Fruit fly (Drosophila melanogaster) whole organism, embryonic: Measurements from ENCODE around the gene CG6961.

Experiments
- Atf3 ChIP-seq: fragments of 200-800 bp; sonication (Bioruptor generic); optimal IDR thresholded peaks from 3 replicates; lab custom pipeline; 2016; ENCODE audit warnings: missing biosample characterization, missing genetic modification characterization
- Awh ChIP-seq: fragments of 200-800 bp; sonication (Bioruptor generic); IDR thresholded peaks from 2 replicates; pipeline ENCODE4, ENCODE4 v1.3.6; 2022; ENCODE audit warnings: missing biosample characterization, missing genetic modification characterization
- CG10431 ChIP-seq: fragments of 200-800 bp; sonication (Bioruptor generic); optimal IDR thresholded peaks from 3 replicates; lab custom pipeline; 2018; ENCODE audit warnings: missing biosample characterization, mild to moderate bottlenecking, missing genetic modification characterization
- CG11247 ChIP-seq: fragments of 200-800 bp; sonication (Bioruptor generic); IDR thresholded peaks from 2 replicates; pipeline ENCODE4 v1.3.6; 2022; ENCODE audit warnings: missing biosample characterization, missing genetic modification characterization
- CG11398 ChIP-seq: fragments of 200-800 bp; sonication (Bioruptor generic); optimal IDR thresholded peaks from 2 replicates; lab custom pipeline; 2016; ENCODE audit warnings: missing biosample characterization, missing genetic modification characterization
- CG11696 ChIP-seq: fragments of 200-800 bp; sonication (Bioruptor generic); IDR thresholded peaks from 2 replicates; pipeline ENCODE4 v1.3.6; 2022; ENCODE audit warnings: missing biosample characterization, missing genetic modification characterization
- CG1233 ChIP-seq: fragments of 200-800 bp; sonication (Bioruptor generic); optimal IDR thresholded peaks from 4 replicates; lab custom pipeline; 2018; ENCODE audit warnings: missing biosample characterization, mild to moderate bottlenecking, missing genetic modification characterization
- CG15514 ChIP-seq: fragments of 200-800 bp; sonication (Bioruptor generic); optimal IDR thresholded peaks from 3 replicates; lab custom pipeline; 2017; ENCODE audit warnings: missing biosample characterization, missing genetic modification characterization, mild to moderate bottlenecking, moderate library complexity, missing genetic modification reagents
- CG16815 ChIP-seq: fragments of 200-800 bp; sonication (Bioruptor generic); optimal IDR thresholded peaks from 3 replicates; lab custom pipeline; 2017; ENCODE audit warnings: missing biosample characterization, mild to moderate bottlenecking, missing genetic modification characterization
- CG17186 ChIP-seq: fragments of 200-800 bp; sonication (Bioruptor generic); optimal IDR thresholded peaks from 3 replicates; lab custom pipeline; 2017; ENCODE audit warnings: missing biosample characterization, missing genetic modification reagents, missing genetic modification characterization
- CG17912 ChIP-seq: fragments of 200-800 bp; sonication (Bioruptor generic); optimal IDR thresholded peaks from 2 replicates; lab custom pipeline; 2018; ENCODE audit warnings: missing biosample characterization, mild to moderate bottlenecking, missing genetic modification characterization
- CG18262 ChIP-seq: fragments of 200-800 bp; optimal IDR thresholded peaks from 3 replicates; lab custom pipeline; 2019; ENCODE audit warnings: missing biosample characterization, mild to moderate bottlenecking, missing genetic modification characterization, moderate library complexity
- CG18476 ChIP-seq: fragments of 200-800 bp; sonication (Bioruptor generic); optimal IDR thresholded peaks from 2 replicates; lab custom pipeline; 2016; ENCODE audit warnings: missing biosample characterization, mild to moderate bottlenecking, missing genetic modification characterization
- CG18619 ChIP-seq: fragments of 200-800 bp; sonication (Bioruptor generic); optimal IDR thresholded peaks from 3 replicates; lab custom pipeline; 2017; ENCODE audit warnings: missing biosample characterization, mild to moderate bottlenecking, missing genetic modification characterization
- CG2202 ChIP-seq: fragments of 200-800 bp; sonication (Bioruptor generic); optimal IDR thresholded peaks from 2 replicates; lab custom pipeline; 2018; ENCODE audit warnings: missing biosample characterization, mild to moderate bottlenecking, missing genetic modification characterization
- CG30403 ChIP-seq: fragments of 200-800 bp; sonication (Bioruptor generic); optimal IDR thresholded peaks from 3 replicates; lab custom pipeline; 2016; ENCODE audit warnings: missing biosample characterization, missing genetic modification characterization
- CG34224 ChIP-seq: fragments of 200-800 bp; sonication (Bioruptor generic); IDR thresholded peaks from 3 replicates; pipeline ENCODE4 v1.3.6; 2022; ENCODE audit warnings: missing biosample characterization, missing genetic modification characterization; ENCODE audit not compliant: partially characterized antibody
- CG3847 ChIP-seq: fragments of 200-800 bp; sonication (Bioruptor generic); IDR thresholded peaks from 2 replicates; pipeline ENCODE4 v1.3.6; 2022; ENCODE audit warnings: missing biosample characterization, missing genetic modification characterization
- CG5245 ChIP-seq: fragments of 200-800 bp; sonication (Bioruptor generic); optimal IDR thresholded peaks from 3 replicates; lab custom pipeline; 2016; ENCODE audit warnings: missing biosample characterization, missing genetic modification characterization
- CG6272 ChIP-seq: fragments of 200-800 bp; sonication (Bioruptor generic); IDR thresholded peaks from 2 replicates; pipeline ENCODE4 v1.3.6; 2022; ENCODE audit warnings: missing biosample characterization, missing genetic modification characterization
- CG9215 ChIP-seq: fragments of 200-800 bp; sonication (Bioruptor generic); IDR thresholded peaks from 2 replicates; pipeline ENCODE4 v1.3.6; 2022; ENCODE audit warnings: missing biosample characterization, missing genetic modification characterization
- CG9437 ChIP-seq: fragments of 200-800 bp; sonication (Bioruptor generic); optimal IDR thresholded peaks from 2 replicates; lab custom pipeline; 2018; ENCODE audit warnings: missing biosample characterization, mild to moderate bottlenecking, missing genetic modification characterization
- CG9727 ChIP-seq: fragments of 200-800 bp; sonication (Bioruptor generic); optimal IDR thresholded peaks from 3 replicates; lab custom pipeline; 2017; ENCODE audit warnings: missing biosample characterization, mild to moderate bottlenecking, missing genetic modification characterization
- CoRest ChIP-seq: fragments of 200-800 bp; sonication (Bioruptor generic); optimal IDR thresholded peaks from 3 replicates; lab custom pipeline; 2018; ENCODE audit warnings: missing biosample characterization, mild to moderate bottlenecking, missing genetic modification characterization, moderate library complexity
- CrebB ChIP-seq: fragments of 200-800 bp; sonication (Bioruptor generic); optimal IDR thresholded peaks from 3 replicates; lab custom pipeline; 2018; ENCODE audit warnings: missing biosample characterization, mild to moderate bottlenecking, missing genetic modification characterization
- HHEX ChIP-seq: fragments of 200-800 bp; sonication (Bioruptor generic); optimal IDR thresholded peaks from 3 replicates; lab custom pipeline; 2017; ENCODE audit warnings: missing biosample characterization, mild to moderate bottlenecking, missing genetic modification characterization, missing genetic modification reagents
- HmgD ChIP-seq: fragments of 200-800 bp; sonication (Bioruptor generic); optimal IDR thresholded peaks from 3 replicates; lab custom pipeline; 2016; ENCODE audit warnings: missing biosample characterization, missing genetic modification characterization
- Hr51 ChIP-seq, 2 experiments: fragments of 200-800 bp; sonication (Bioruptor generic); optimal IDR thresholded peaks; 2 replicates in 1 of 2; 3 replicates in 1 of 2; lab custom pipeline; 2016 to 2018; ENCODE audit warnings: missing biosample characterization in 2 of 2, missing genetic modification characterization in 2 of 2, mild to moderate bottlenecking in 1 of 2, moderate library complexity in 1 of 2
- Lhr ChIP-seq: fragments of 200-800 bp; sonication (Bioruptor generic); optimal IDR thresholded peaks from 3 replicates; lab custom pipeline; 2017; ENCODE audit warnings: mild to moderate bottlenecking, missing biosample characterization, missing genetic modification reagents, missing genetic modification characterization
- MBD-R2 ChIP-seq: fragments of 200-800 bp; sonication (Bioruptor generic); IDR thresholded peaks from 2 replicates; pipeline ENCODE4 v1.3.6; 2022; ENCODE audit warnings: missing biosample characterization, missing genetic modification characterization
- Max ChIP-seq: fragments of 200-800 bp; sonication (Bioruptor generic); optimal IDR thresholded peaks from 2 replicates; lab custom pipeline; 2016; ENCODE audit warnings: missing biosample characterization, mild to moderate bottlenecking, missing genetic modification characterization
- Mrtf ChIP-seq: fragments of 200-800 bp; sonication (Bioruptor generic); IDR thresholded peaks from 3 replicates; pipeline ENCODE4 v1.3.6; 2022; ENCODE audit warnings: missing biosample characterization, missing genetic modification characterization
- Nf-YB ChIP-seq: fragments of 200-800 bp; sonication (Bioruptor generic); optimal IDR thresholded peaks from 3 replicates; lab custom pipeline; 2019; ENCODE audit warnings: missing biosample characterization, mild to moderate bottlenecking, missing genetic modification characterization, moderate library complexity
- Pdp1 ChIP-seq, 2 experiments: fragments of 200-800 bp; sonication (Bioruptor generic); optimal IDR thresholded peaks; 3 replicates each; lab custom pipeline; 2016; ENCODE audit warnings: missing biosample characterization in 2 of 2, missing genetic modification characterization in 2 of 2, mild to moderate bottlenecking in 1 of 2, moderate library complexity in 1 of 2
- Side ChIP-seq: fragments of 200-800 bp; sonication (Bioruptor generic); optimal IDR thresholded peaks from 2 replicates; lab custom pipeline; 2016; ENCODE audit warnings: missing biosample characterization, missing genetic modification characterization
- TFAM ChIP-seq: fragments of 200-800 bp; sonication (Bioruptor generic); optimal IDR thresholded peaks from 2 replicates; lab custom pipeline; 2017; ENCODE audit warnings: missing biosample characterization, missing genetic modification characterization, inconsistent platforms
- ase ChIP-seq: fragments of 200-800 bp; sonication (Bioruptor generic); IDR thresholded peaks from 3 replicates; pipeline ENCODE4 v1.3.6; 2022; ENCODE audit warnings: missing biosample characterization, missing genetic modification characterization
- az2 ChIP-seq: fragments of 200-800 bp; sonication (Bioruptor generic); optimal IDR thresholded peaks from 3 replicates; lab custom pipeline; 2016; ENCODE audit warnings: missing biosample characterization, missing genetic modification characterization
- chif ChIP-seq, 2 experiments: fragments of 200-800 bp; sonication (Bioruptor generic); optimal IDR thresholded peaks; 3 replicates each; lab custom pipeline; 2016; ENCODE audit warnings: missing biosample characterization in 2 of 2, missing genetic modification characterization in 2 of 2
- disco-r ChIP-seq: fragments of 200-800 bp; sonication (Bioruptor generic); optimal IDR thresholded peaks from 2 replicates; lab custom pipeline; 2016; ENCODE audit warnings: missing biosample characterization, missing genetic modification characterization
- dm ChIP-seq: fragments of 200-800 bp; sonication (Bioruptor generic); optimal IDR thresholded peaks from 3 replicates; lab custom pipeline; 2016; ENCODE audit warnings: missing biosample characterization, missing genetic modification characterization
- ems ChIP-seq: fragments of 200-800 bp; sonication (Bioruptor generic); optimal IDR thresholded peaks from 3 replicates; lab custom pipeline; 2016; ENCODE audit warnings: missing biosample characterization, missing genetic modification characterization
- gfzf ChIP-seq: fragments of 200-800 bp; sonication (Bioruptor generic); optimal IDR thresholded peaks from 2 replicates; lab custom pipeline; 2016; ENCODE audit warnings: missing biosample characterization, mild to moderate bottlenecking, missing genetic modification characterization, moderate library complexity
- lab ChIP-seq: fragments of 200-800 bp; sonication (Bioruptor generic); optimal IDR thresholded peaks from 3 replicates; lab custom pipeline; 2017; ENCODE audit warnings: missing biosample characterization, missing genetic modification characterization, mild to moderate bottlenecking, moderate library complexity, missing genetic modification reagents
- nau ChIP-seq: fragments of 200-800 bp; sonication (Bioruptor generic); optimal IDR thresholded peaks from 3 replicates; lab custom pipeline; 2017; ENCODE audit warnings: missing biosample characterization, mild to moderate bottlenecking, missing genetic modification characterization, missing genetic modification reagents
- nmo ChIP-seq: fragments of 200-800 bp; sonication (Bioruptor generic); optimal IDR thresholded peaks from 2 replicates; lab custom pipeline; 2018; ENCODE audit warnings: missing biosample characterization, mild to moderate bottlenecking, missing genetic modification characterization, moderate library complexity
- otp ChIP-seq: fragments of 200-800 bp; sonication (Bioruptor generic); IDR thresholded peaks from 3 replicates; pipeline ENCODE4, ENCODE4 v1.3.6; 2022; ENCODE audit warnings: missing biosample characterization, missing genetic modification characterization
- phol ChIP-seq: fragments of 200-800 bp; sonication (Bioruptor generic); optimal IDR thresholded peaks from 3 replicates; lab custom pipeline; 2018; ENCODE audit warnings: missing biosample characterization, mild to moderate bottlenecking, missing genetic modification characterization, moderate library complexity
- pum ChIP-seq: fragments of 200-800 bp; sonication (Bioruptor generic); optimal IDR thresholded peaks from 2 replicates; lab custom pipeline; 2016; ENCODE audit warnings: missing biosample characterization, missing genetic modification characterization
- ranshi ChIP-seq: fragments of 200-800 bp; sonication (Bioruptor generic); IDR thresholded peaks from 2 replicates; pipeline ENCODE4 v1.3.6; 2022; ENCODE audit warnings: missing biosample characterization, missing genetic modification characterization
- sqz ChIP-seq: fragments of 200-800 bp; sonication (Bioruptor generic); optimal IDR thresholded peaks from 3 replicates; lab custom pipeline; 2018; ENCODE audit warnings: missing biosample characterization, mild to moderate bottlenecking, missing genetic modification characterization

Gene CG6961

dm6 chrX:18834399-18834798 lies 46.4 kb upstream of the CG6961 start (continued):
- TF ChIP-seq CG18619 (GFP tag; lab: Kevin White, UChicago) (no peak), Mrtf (0 out of 3 replicates have a peak, but pooled peaks have one; percentile 15), CG3847 (no peak), sqz (GFP tag; lab: Kevin White, UChicago) (no peak), MBD-R2 (GFP tag; lab: Robert Waterston, UW) (no peak; the same call in 1 of the 2 replicates), CG6272 (no peak), Lhr (GFP tag; lab: Kevin White, UChicago) (no peak), az2 (GFP tag; lab: Kevin White, UChicago) (no peak), ase (GFP tag; lab: Robert Waterston, UW) (0 out of 3 replicates have a peak, but pooled peaks have one; percentile 42), phol (tag; lab: Kevin White, UChicago) (peak; percentile 17), CG2202 (no peak), CG18262 (tag; lab: Kevin White, UChicago) (peak; percentile 1), Max (peak; percentile 0), HmgD (GFP tag; lab: Kevin White, UChicago) (no peak), Nf-YB (GFP tag; lab: Kevin White, UChicago) (no peak), CG9215 (GFP tag; lab: Robert Waterston, UW) (no peak), gfzf (GFP tag; lab: Kevin White, UChicago) (no peak), ranshi (GFP tag; lab: Robert Waterston, UW) (peak; percentile 56; the same call in 1 of the 2 replicates), ems (no peak), dm (GFP tag; lab: Kevin White, UChicago) (no peak), CG30403 (GFP tag; lab: Kevin White, UChicago) (no peak), CG11696 (GFP tag; lab: Robert Waterston, UW) (no peak), CG17186 (no peak), nmo (GFP tag; lab: Kevin White, UChicago) (peak; percentile 15), CG11247 (GFP tag; lab: Robert Waterston, UW) (0 out of 2 replicates have a peak, but pooled peaks have one; percentile 13), CG5245 (no peak), Side (GFP tag; lab: Kevin White, UChicago) (no peak), Pdp1 (GFP tag; optimal IDR thresholded peaks at IDR 0.05; lab: Kevin White, UChicago) (peak in 1 of 2 experiments; percentile 35), TFAM (no peak), HHEX (GFP tag; lab: Kevin White, UChicago) (peak; percentile 41), chif (GFP tag; optimal IDR thresholded peaks at IDR 0.05; lab: Kevin White, UChicago) (no peak), pum (GFP tag; lab: Kevin White, UChicago) (peak; percentile 17), Hr51 (GFP tag; optimal IDR thresholded peaks at IDR 0.05; lab: Kevin White, UChicago) (no peak), CG11398 (no peak), CoRest (tag; lab: Kevin White, UChicago) (no peak), CG9727 (GFP tag; lab: Kevin White, UChicago) (peak; percentile 26), CG1233 (no peak), CG10431 (GFP tag; lab: Kevin White, UChicago) (no peak), disco-r (GFP tag; lab: Kevin White, UChicago) (no peak), CG18476 (GFP tag; lab: Kevin White, UChicago) (no peak), lab (GFP tag; lab: Kevin White, UChicago) (peak; percentile 67), CG9437 (GFP tag; lab: Kevin White, UChicago) (no peak), CG15514 (GFP tag; lab: Kevin White, UChicago) (no peak), CG17912 (GFP tag; lab: Kevin White, UChicago) (no peak), CG16815 (GFP tag; lab: Kevin White, UChicago) (no peak), CrebB (no peak), Atf3 (no peak), nau (GFP tag; lab: Kevin White, UChicago) (no peak), otp (GFP tag; lab: Robert Waterston, UW) (no peak), CG34224 (GFP tag; lab: Robert Waterston, UW) (no peak), Awh (GFP tag; lab: Robert Waterston, UW) (no peak)
